Fruit fly (Drosophila melanogaster) whole organism, embryonic: Measurements from ENCODE around the gene CG3862.

Experiments used
- Abd-B ChIP-seq: fragments of 200-800 bp; sonication (Bioruptor generic); optimal IDR thresholded peaks from 2 replicates; lab custom pipeline; 2018; ENCODE audit warnings: missing biosample characterization, mild to moderate bottlenecking, missing genetic modification characterization, moderate library complexity
- Adf1 ChIP-seq: fragments of 200-800 bp; sonication (Bioruptor generic); IDR thresholded peaks from 2 replicates; pipeline ENCODE4 v1.3.6; 2022; ENCODE audit warnings: missing biosample characterization, missing genetic modification characterization
- Atf-2 ChIP-seq: fragments of 200-800 bp; sonication (Bioruptor generic); optimal IDR thresholded peaks from 2 replicates; lab custom pipeline; 2016; ENCODE audit warnings: missing biosample characterization, missing genetic modification characterization
- Awh ChIP-seq: fragments of 200-800 bp; sonication (Bioruptor generic); IDR thresholded peaks from 2 replicates; pipeline ENCODE4, ENCODE4 v1.3.6; 2022; ENCODE audit warnings: missing biosample characterization, missing genetic modification characterization
- B-H2 ChIP-seq: fragments of 200-800 bp; sonication (Bioruptor generic); optimal IDR thresholded peaks from 2 replicates; lab custom pipeline; 2018; ENCODE audit warnings: missing biosample characterization, mild to moderate bottlenecking, missing genetic modification characterization
- Bgb ChIP-seq: fragments of 200-800 bp; sonication (Bioruptor generic); IDR thresholded peaks from 2 replicates; pipeline ENCODE4 v1.3.6; 2022; ENCODE audit warnings: missing biosample characterization, missing genetic modification characterization; ENCODE audit not compliant: partially characterized antibody
- CG10959 ChIP-seq: fragments of 200-800 bp; sonication (Bioruptor generic); IDR thresholded peaks from 2 replicates; pipeline ENCODE4 v1.3.6; 2022; ENCODE audit warnings: missing biosample characterization, missing genetic modification characterization
- CG11398 ChIP-seq: fragments of 200-800 bp; sonication (Bioruptor generic); optimal IDR thresholded peaks from 2 replicates; lab custom pipeline; 2016; ENCODE audit warnings: missing biosample characterization, missing genetic modification characterization
- CG12104 ChIP-seq: fragments of 200-800 bp; sonication (Bioruptor generic); optimal IDR thresholded peaks from 3 replicates; lab custom pipeline; 2016; ENCODE audit warnings: missing biosample characterization, missing genetic modification characterization
- CG13424 ChIP-seq: fragments of 200-800 bp; sonication (Bioruptor generic); optimal IDR thresholded peaks from 2 replicates; lab custom pipeline; 2019; ENCODE audit warnings: missing biosample characterization, mild to moderate bottlenecking, missing genetic modification characterization, moderate library complexity
- CG15601 ChIP-seq: fragments of 200-800 bp; sonication (Bioruptor generic); optimal IDR thresholded peaks from 3 replicates; lab custom pipeline; 2019; ENCODE audit warnings: missing biosample characterization, mild to moderate bottlenecking, missing genetic modification characterization, moderate library complexity
- CG1602 ChIP-seq: fragments of 200-800 bp; sonication (Bioruptor generic); optimal IDR thresholded peaks from 3 replicates; lab custom pipeline; 2016; ENCODE audit warnings: missing biosample characterization, missing genetic modification characterization
- CG17802 ChIP-seq: fragments of 200-800 bp; sonication (Bioruptor generic); optimal IDR thresholded peaks from 2 replicates; lab custom pipeline; 2018; ENCODE audit warnings: missing biosample characterization, mild to moderate bottlenecking, missing genetic modification characterization, moderate library complexity
- CG18011 ChIP-seq: fragments of 200-800 bp; sonication (Bioruptor generic); optimal IDR thresholded peaks from 2 replicates; lab custom pipeline; 2017; ENCODE audit warnings: missing biosample characterization, missing genetic modification characterization, mild to moderate bottlenecking, moderate library complexity, missing genotype
- CG2678 ChIP-seq: fragments of 200-800 bp; sonication (Bioruptor generic); optimal IDR thresholded peaks from 3 replicates; lab custom pipeline; 2019; ENCODE audit warnings: missing biosample characterization, mild to moderate bottlenecking, missing genetic modification characterization, moderate library complexity
- CG2875 ChIP-seq: fragments of 200-800 bp; sonication (Bioruptor generic); optimal IDR thresholded peaks from 2 replicates; lab custom pipeline; 2017; ENCODE audit warnings: missing biosample characterization, mild to moderate bottlenecking, missing genetic modification characterization, missing genetic modification reagents
- CG32532 ChIP-seq: fragments of 200-800 bp; sonication (Bioruptor generic); IDR thresholded peaks from 2 replicates; pipeline ENCODE4 v1.3.6; 2022; ENCODE audit warnings: missing biosample characterization, missing genetic modification characterization
- CG32767 ChIP-seq: fragments of 200-800 bp; sonication (Bioruptor generic); IDR thresholded peaks from 2 replicates; pipeline ENCODE4 v1.3.6; 2022; ENCODE audit warnings: missing biosample characterization, missing genetic modification characterization
- CG5180 ChIP-seq: fragments of 200-800 bp; sonication (Bioruptor generic); optimal IDR thresholded peaks from 3 replicates; lab custom pipeline; 2017; ENCODE audit warnings: missing biosample characterization, missing genetic modification characterization, mild to moderate bottlenecking, moderate library complexity, missing genetic modification reagents
- CG5245 ChIP-seq: fragments of 200-800 bp; sonication (Bioruptor generic); optimal IDR thresholded peaks from 3 replicates; lab custom pipeline; 2016; ENCODE audit warnings: missing biosample characterization, missing genetic modification characterization
- CG7745 ChIP-seq: fragments of 200-800 bp; sonication (Bioruptor generic); optimal IDR thresholded peaks from 2 replicates; lab custom pipeline; 2018; ENCODE audit warnings: missing biosample characterization, mild to moderate bottlenecking, missing genetic modification characterization, moderate library complexity
- CTCF ChIP-seq: fragments of 200-800 bp; sonication (Bioruptor generic); optimal IDR thresholded peaks from 2 replicates; lab custom pipeline; 2017; ENCODE audit warnings: missing biosample characterization, mild to moderate bottlenecking, missing genetic modification characterization, moderate library complexity
- CoRest ChIP-seq: fragments of 200-800 bp; sonication (Bioruptor generic); optimal IDR thresholded peaks from 3 replicates; lab custom pipeline; 2018; ENCODE audit warnings: missing biosample characterization, mild to moderate bottlenecking, missing genetic modification characterization, moderate library complexity
- Ets65A ChIP-seq: fragments of 200-800 bp; sonication (Bioruptor generic); peaks from one replicate; lab custom pipeline; 2016; ENCODE audit warnings: missing biosample characterization, missing genetic modification characterization
- HLH4C ChIP-seq: fragments of 200-800 bp; sonication (Bioruptor generic); IDR thresholded peaks from 3 replicates; pipeline ENCODE4 v1.3.6; 2022; ENCODE audit warnings: missing biosample characterization, missing genetic modification characterization; ENCODE audit not compliant: partially characterized antibody
- HLH54F ChIP-seq: fragments of 200-800 bp; sonication (Bioruptor generic); optimal IDR thresholded peaks from 3 replicates; lab custom pipeline; 2016; ENCODE audit warnings: missing biosample characterization, missing genetic modification characterization
- Hr51 ChIP-seq, 2 experiments: fragments of 200-800 bp; sonication (Bioruptor generic); optimal IDR thresholded peaks; 2 replicates in 1 of 2; 3 replicates in 1 of 2; lab custom pipeline; 2016 to 2018; ENCODE audit warnings: missing biosample characterization in 2 of 2, missing genetic modification characterization in 2 of 2, mild to moderate bottlenecking in 1 of 2, moderate library complexity in 1 of 2
- Hsf ChIP-seq: fragments of 200-800 bp; sonication (Bioruptor generic); optimal IDR thresholded peaks from 3 replicates; lab custom pipeline; 2016; ENCODE audit warnings: missing biosample characterization, missing genetic modification characterization
- NK7.1 ChIP-seq: fragments of 200-800 bp; sonication (Bioruptor generic); optimal IDR thresholded peaks from 3 replicates; lab custom pipeline; 2016; ENCODE audit warnings: missing biosample characterization, missing genetic modification characterization
- Ravus ChIP-seq: fragments of 200-800 bp; sonication (Bioruptor generic); IDR thresholded peaks from 2 replicates; pipeline ENCODE4 v1.3.6; 2022; ENCODE audit warnings: missing biosample characterization, missing genetic modification characterization
- ac ChIP-seq: fragments of 200-800 bp; sonication (Bioruptor generic); optimal IDR thresholded peaks from 3 replicates; lab custom pipeline; 2017; ENCODE audit warnings: missing biosample characterization, mild to moderate bottlenecking, missing genetic modification characterization
- bbx ChIP-seq: fragments of 200-800 bp; sonication (Bioruptor generic); IDR thresholded peaks from 2 replicates; pipeline ENCODE4 v1.3.6; 2022; ENCODE audit warnings: missing biosample characterization, missing genetic modification characterization; ENCODE audit not compliant: partially characterized antibody
- chinmo ChIP-seq: fragments of 200-800 bp; sonication (Bioruptor generic); IDR thresholded peaks from 4 replicates; pipeline ENCODE4 v1.3.6; 2022; ENCODE audit warnings: missing biosample characterization, missing genetic modification characterization; ENCODE audit not compliant: partially characterized antibody
- da ChIP-seq: fragments of 200-800 bp; sonication (Bioruptor generic); optimal IDR thresholded peaks from 2 replicates; lab custom pipeline; 2016; ENCODE audit warnings: missing biosample characterization, missing genetic modification characterization
- en ChIP-seq: fragments of 200-800 bp; sonication (Bioruptor generic); optimal IDR thresholded peaks from 2 replicates; lab custom pipeline; 2016; ENCODE audit warnings: missing biosample characterization, missing genetic modification characterization
- fd102C ChIP-seq: fragments of 200-800 bp; sonication (Bioruptor generic); optimal IDR thresholded peaks from 2 replicates; lab custom pipeline; 2018; ENCODE audit warnings: missing biosample characterization, mild to moderate bottlenecking, missing genetic modification characterization, moderate library complexity
- lola ChIP-seq, 3 experiments: fragments of >200 bp in 2 of 3; fragments of 200-800 bp in 1 of 3; sonication (Bioruptor generic) in 1 of 3; optimal IDR thresholded peaks; 2 replicates each; lab custom pipeline; 2017 to 2019; ENCODE audit warnings: missing biosample characterization in 3 of 3, missing genetic modification characterization in 3 of 3, mild to moderate bottlenecking in 1 of 3, moderate library complexity in 1 of 3
- mam ChIP-seq: fragments of 200-800 bp; sonication (Bioruptor generic); optimal IDR thresholded peaks from 3 replicates; lab custom pipeline; 2016; ENCODE audit warnings: missing biosample characterization, missing genetic modification characterization
- oc ChIP-seq: fragments of 200-800 bp; sonication (Bioruptor generic); optimal IDR thresholded peaks from 2 replicates; lab custom pipeline; 2018; ENCODE audit warnings: missing biosample characterization, mild to moderate bottlenecking, missing genetic modification characterization, moderate library complexity
- odd ChIP-seq: fragments of 200-800 bp; sonication (Bioruptor generic); optimal IDR thresholded peaks from 2 replicates; lab custom pipeline; 2017; ENCODE audit warnings: missing biosample characterization, mild to moderate bottlenecking, missing genetic modification characterization
- pita ChIP-seq: fragments of 200-800 bp; sonication (Bioruptor generic); optimal IDR thresholded peaks from 2 replicates; lab custom pipeline; 2017; ENCODE audit warnings: missing biosample characterization, mild to moderate bottlenecking, missing genetic modification characterization
- salm ChIP-seq: fragments of 200-800 bp; sonication (Bioruptor generic); optimal IDR thresholded peaks from 2 replicates; lab custom pipeline; 2018; ENCODE audit warnings: missing biosample characterization, mild to moderate bottlenecking, missing genetic modification characterization
- sima ChIP-seq: fragments of 200-800 bp; sonication (Bioruptor generic); optimal IDR thresholded peaks from 2 replicates; lab custom pipeline; 2016; ENCODE audit warnings: missing biosample characterization, missing genetic modification characterization
- sqz ChIP-seq: fragments of 200-800 bp; sonication (Bioruptor generic); optimal IDR thresholded peaks from 3 replicates; lab custom pipeline; 2018; ENCODE audit warnings: missing biosample characterization, mild to moderate bottlenecking, missing genetic modification characterization
- trem ChIP-seq: fragments of 200-800 bp; optimal IDR thresholded peaks from 3 replicates; lab custom pipeline; 2019; ENCODE audit warnings: missing biosample characterization, mild to moderate bottlenecking, missing genetic modification characterization, moderate library complexity
- trh ChIP-seq: fragments of 200-800 bp; sonication (Bioruptor generic); optimal IDR thresholded peaks from 2 replicates; lab custom pipeline; 2016; ENCODE audit warnings: missing biosample characterization, missing genetic modification characterization
- unpg ChIP-seq: fragments of 200-800 bp; sonication (Bioruptor generic); optimal IDR thresholded peaks from 3 replicates; lab custom pipeline; 2018; ENCODE audit warnings: missing biosample characterization, mild to moderate bottlenecking, missing genetic modification characterization, moderate library complexity
- yki ChIP-seq: fragments of >200 bp; optimal IDR thresholded peaks from 3 replicates; lab custom pipeline; 2018
- zfh1 ChIP-seq: fragments of 200-800 bp; sonication (Bioruptor generic); IDR thresholded peaks from 3 replicates; pipeline ENCODE4 v1.3.6; 2022; ENCODE audit warnings: missing biosample characterization, missing genetic modification characterization

Gene CG3862

DNA sequence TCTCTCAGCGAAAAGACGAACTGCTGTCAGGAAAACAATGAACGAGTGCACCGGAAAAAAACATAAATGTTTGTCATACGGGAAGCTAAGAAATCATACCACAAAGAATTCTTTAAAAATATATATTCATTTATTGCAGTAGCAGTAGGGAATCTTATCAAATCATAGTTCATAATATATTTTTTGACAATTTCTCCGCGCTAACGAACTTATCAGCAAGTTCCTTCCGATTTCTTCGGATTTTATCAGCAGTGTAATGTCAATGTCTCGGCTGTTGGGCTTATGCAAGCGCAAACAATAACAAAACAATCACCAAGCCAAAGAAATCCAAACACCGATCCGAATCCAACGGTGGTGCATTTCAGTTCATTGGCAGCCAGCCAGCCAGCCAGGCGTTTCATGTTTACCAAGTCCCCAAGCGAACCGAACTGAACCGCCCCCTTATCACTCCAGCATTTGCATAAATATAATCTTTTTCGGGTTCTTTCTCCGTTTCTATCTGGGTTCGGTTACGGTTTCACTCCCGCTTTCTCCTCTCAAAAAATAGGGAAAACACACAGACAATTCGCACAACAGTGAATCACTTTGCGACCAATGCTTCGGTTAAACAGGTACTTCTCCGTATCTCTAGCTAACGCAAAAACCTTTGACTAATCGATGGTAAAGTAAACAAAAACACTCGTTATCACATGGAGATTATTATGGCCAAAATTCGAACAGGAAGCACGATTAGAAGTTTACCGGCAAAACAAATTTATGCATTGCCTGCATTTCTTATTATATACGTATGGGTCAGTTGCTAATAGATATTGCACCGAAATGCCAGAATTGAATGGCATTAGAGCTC is 2.1 kb upstream of the CG3862 start (continued):
- TF ChIP-seq unpg (GFP tag; lab: Kevin White, UChicago) (peak; percentile 42), CG13424 (tag; lab: Kevin White, UChicago) (peak; percentile 39), Hsf (GFP tag; lab: Kevin White, UChicago) (peak; percentile 50), bbx (no peak), Bgb (no peak), CG32532 (GFP tag; lab: Robert Waterston, UW) (no peak), zfh1 (GFP tag; lab: Robert Waterston, UW) (peak; percentile 13; the same call in 1 of the 3 replicates), CG2678 (tag; lab: Kevin White, UChicago) (peak; percentile 47), trem (tag; lab: Kevin White, UChicago) (peak; percentile 8), CG7745 (tag; lab: Kevin White, UChicago) (no peak), CG12104 (GFP tag; lab: Kevin White, UChicago) (no peak), trh (GFP tag; lab: Kevin White, UChicago) (no peak), CG1602 (GFP tag; lab: Kevin White, UChicago) (peak; percentile 49), CG5180 (no peak), da (GFP tag; lab: Kevin White, UChicago) (no peak), CG17802 (tag; lab: Kevin White, UChicago) (peak; percentile 16), Ravus (GFP tag; lab: Robert Waterston, UW) (no peak), CG15601 (tag; lab: Kevin White, UChicago) (peak; percentile 27), Ets65A (no peak), ac (GFP tag; lab: Kevin White, UChicago) (no peak), lola (GFP tag; optimal IDR thresholded peaks at IDR 0.05; lab: Kevin White, UChicago) (peak in 1 of 3 experiments; percentile 41), CG2875 (GFP tag; lab: Kevin White, UChicago) (peak; percentile 66), Abd-B (GFP tag; lab: Kevin White, UChicago) (no peak), HLH4C (GFP tag; lab: Robert Waterston, UW) (no peak), B-H2 (GFP tag; lab: Kevin White, UChicago) (no peak), Awh (GFP tag; lab: Robert Waterston, UW) (0 out of 2 replicates have a peak, but pooled peaks have one; percentile 23), CG10959 (GFP tag; lab: Robert Waterston, UW) (no peak), CoRest (tag; lab: Kevin White, UChicago) (peak; percentile 29), sqz (GFP tag; lab: Kevin White, UChicago) (no peak), Adf1 (GFP tag; lab: Robert Waterston, UW) (no peak), sima (GFP tag; lab: Kevin White, UChicago) (no peak), Atf-2 (GFP tag; lab: Kevin White, UChicago) (peak; percentile 47), oc (tag; lab: Kevin White, UChicago) (peak; percentile 57), CG11398 (GFP tag; lab: Kevin White, UChicago) (no peak), CG32767 (peak; percentile 27; the same call in 1 of the 2 replicates), NK7.1 (GFP tag; lab: Kevin White, UChicago) (no peak), yki (lab: Kevin White, UChicago) (no peak), odd (GFP tag; lab: Kevin White, UChicago) (peak; percentile 29), mam (no peak), en (GFP tag; lab: Kevin White, UChicago) (no peak), CTCF (no peak), fd102C (no peak), HLH54F (GFP tag; lab: Kevin White, UChicago) (no peak), chinmo (0 out of 4 replicates have a peak, but pooled peaks have one; percentile 23), pita (no peak), CG18011 (GFP tag; lab: Kevin White, UChicago) (no peak), salm (tag; lab: Kevin White, UChicago) (peak; percentile 44), Hr51 (GFP tag; optimal IDR thresholded peaks at IDR 0.05; lab: Kevin White, UChicago) (no peak), CG5245 (GFP tag; lab: Kevin White, UChicago) (peak; percentile 19)
